Worm (Caenorhabditis elegans) whole organism, L4/young adult: ENCODE results near the gene F37H8.5.

ENCODE experiments used
- W03F9.2 ChIP-seq: fragments of 150-350 bp; optimal IDR thresholded peaks from 2 replicates; lab custom pipeline; 2014; ENCODE audit warnings: missing biosample characterization, missing genetic modification characterization
- dao-5 ChIP-seq: sonication (generic microtip); optimal IDR thresholded peaks from 2 replicates; lab custom pipeline; 2016; ENCODE audit warnings: missing genotype, missing genetic modification characterization, moderate library complexity, missing compliant biosample characterization
- him-1 ChIP-seq: sonication (generic microtip); optimal IDR thresholded peaks from 2 replicates; lab custom pipeline; 2016; ENCODE audit warnings: missing genotype, missing genetic modification reagents, missing genetic modification characterization, missing compliant biosample characterization

ce11 chrII:11234751-11235150 is 46.7 kb downstream of the F37H8.5 start, which contains the start of gene cox-15:
- TF ChIP-seq W03F9.2 (tag; lab: Kevin White, UChicago) = no peak
- TF ChIP-seq him-1 (tag; lab: Kevin White, UChicago) = no peak
- TF ChIP-seq dao-5 = no peak
